Fruit fly (Drosophila melanogaster): ENCODE results near the gene Asciz.

DNA sequence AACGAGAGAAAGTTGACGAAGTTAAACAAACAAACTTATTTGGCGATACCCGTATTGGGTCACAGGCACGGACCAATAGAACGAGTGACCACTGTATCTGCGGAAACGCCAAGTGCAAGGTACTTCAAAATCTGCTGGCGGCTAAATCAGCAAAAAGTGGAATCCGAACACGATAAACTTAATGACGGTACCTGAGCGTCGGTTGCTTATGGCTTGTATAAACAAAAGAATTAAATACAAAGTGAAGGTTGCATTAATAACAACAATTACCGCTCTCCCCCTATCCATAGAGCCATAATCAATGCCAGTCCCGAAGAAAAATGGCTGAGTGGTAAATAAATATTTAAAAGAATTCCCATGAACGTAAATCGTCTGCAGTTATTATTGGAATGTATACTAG is 41.5 kb downstream of the Asciz start:
- no peak for TF ChIP-seq CG5204 (GFP tag; optimal IDR thresholded peaks at IDR 0.05)
- TF ChIP-seq CG14711 (tag; optimal IDR thresholded peaks at IDR 0.05) = no peak
- TF ChIP-seq CG1620 (GFP tag; optimal IDR thresholded peaks at IDR 0.05) = no peak
- TF ChIP-seq CG7045 (GFP tag; optimal IDR thresholded peaks at IDR 0.05) = no peak
- no peak for TF ChIP-seq CG7101 (tag; optimal IDR thresholded peaks at IDR 0.05)
- no peak for TF ChIP-seq Clk (GFP tag; optimal IDR thresholded peaks at IDR 0.05)
- TF ChIP-seq CG12768 (GFP tag; optimal IDR thresholded peaks at IDR 0.05) = no peak
- TF ChIP-seq pad (GFP tag; optimal IDR thresholded peaks at IDR 0.05) = no peak
- no peak for TF ChIP-seq Mnt (GFP tag; optimal IDR thresholded peaks at IDR 0.05)
